Fruit fly (Drosophila melanogaster) S2 (cell line): ENCODE data around the gene Coq7.

Source experiments
- CG8478 ChIP-seq: fragments of >200 bp; optimal IDR thresholded peaks from 2 replicates; lab custom pipeline; 2018
- CTCF ChIP-seq, 2 experiments: fragments of >200 bp; optimal IDR thresholded peaks; 2 replicates each; lab custom pipeline; 2018

DNA sequence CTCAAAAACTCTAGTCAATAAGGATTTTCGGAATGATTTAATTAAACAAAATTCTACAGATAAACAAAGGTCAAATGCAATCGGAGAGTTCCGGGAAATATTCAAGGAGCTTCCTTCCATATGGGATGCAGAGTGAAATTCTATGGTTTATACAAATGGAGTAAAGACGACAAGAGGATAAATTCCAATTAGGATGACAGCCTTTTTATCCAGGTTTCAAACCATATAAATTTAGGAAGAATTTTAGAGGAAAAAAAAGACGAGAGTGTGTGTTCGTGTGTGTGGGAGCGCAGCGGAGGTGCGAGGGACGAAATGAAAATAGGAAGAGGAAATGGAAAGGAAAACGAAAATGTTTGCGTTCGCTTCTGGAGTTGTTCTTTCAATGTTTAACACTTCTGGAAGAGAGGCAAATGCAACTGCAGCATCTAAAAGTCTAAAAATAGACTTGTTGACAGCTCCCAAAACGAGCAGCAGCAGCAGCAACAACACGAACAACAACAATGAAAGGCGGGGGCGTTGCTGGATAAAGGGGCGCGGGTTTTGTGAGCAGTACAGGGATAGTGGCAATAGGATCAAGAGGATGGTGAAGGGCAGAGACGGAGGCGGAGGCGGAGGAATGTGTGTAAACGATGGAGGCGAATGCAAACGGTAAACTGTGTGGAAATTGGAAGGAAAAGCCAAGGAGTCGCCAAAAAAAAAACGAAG lies 31.5 kb downstream of the Coq7 start:
- TF ChIP-seq CG8478 (lab: Kevin White, UChicago) (no peak), CTCF (optimal IDR thresholded peaks at IDR 0.05; lab: Kevin White, UChicago) (no peak)
